Worm (Caenorhabditis elegans) whole organism, L1 larva: ENCODE measurements around the gene lsd-1.
A peak's percentile ranks its signal among the peaks of the same experiment; 100 is the strongest.

Experiments
- F16B12.6 ChIP-seq: fragments of 150-350 bp; optimal IDR thresholded peaks from 2 replicates; lab custom pipeline; 2014; ENCODE audit warnings: missing biosample characterization, missing genetic modification characterization
- aha-1 ChIP-seq: fragments of 150-350 bp; optimal IDR thresholded peaks from 2 replicates; lab custom pipeline; 2014; ENCODE audit warnings: missing biosample characterization, missing genetic modification characterization
- blmp-1 ChIP-seq: fragments of 150-350 bp; optimal IDR thresholded peaks from 2 replicates; lab custom pipeline; 2014; ENCODE audit warnings: missing biosample characterization, missing genetic modification characterization
- ceh-63 ChIP-seq: fragments of 200-800 bp; sonication (Bioruptor generic); optimal IDR thresholded peaks from 2 replicates; lab custom pipeline; 2018; ENCODE audit warnings: mild to moderate bottlenecking, missing genetic modification characterization, missing compliant biosample characterization
- ceh-8 ChIP-seq: fragments of 200-800 bp; sonication (Bioruptor generic); optimal IDR thresholded peaks from 2 replicates; lab custom pipeline; 2018; ENCODE audit warnings: mild to moderate bottlenecking, missing genetic modification characterization, moderate library complexity, missing compliant biosample characterization
- ceh-82 ChIP-seq, 3 experiments: fragments of 150-350 bp in 1 of 3; sonication (generic microtip) in 2 of 3; optimal IDR thresholded peaks; 2 replicates each; lab custom pipeline; 2014 to 2017; ENCODE audit warnings: missing biosample characterization in 3 of 3, missing genetic modification characterization in 3 of 3
- ces-1 ChIP-seq: fragments of 150-350 bp; optimal IDR thresholded peaks from 2 replicates; lab custom pipeline; 2014; ENCODE audit warnings: missing biosample characterization, missing genetic modification reagents, missing genetic modification characterization
- dpl-1 ChIP-seq, 3 experiments: fragments of 150-350 bp in 2 of 3; sonication (generic microtip) in 1 of 3; optimal IDR thresholded peaks; 2 replicates each; lab custom pipeline; 2014 to 2017; ENCODE audit warnings: missing biosample characterization in 3 of 3, missing genetic modification characterization in 3 of 3, missing genetic modification reagents in 3 of 3
- dsc-1 ChIP-seq: sonication (generic microtip); optimal IDR thresholded peaks from 2 replicates; lab custom pipeline; 2016; ENCODE audit warnings: mild to moderate bottlenecking, missing genetic modification characterization, missing compliant biosample characterization
- efl-1 ChIP-seq, 4 experiments: fragments of 150-350 bp; optimal IDR thresholded peaks in 3 of 4; peaks in 1 of 4; 1 replicate in 1 of 4; 2 replicates in 3 of 4; lab custom pipeline; 2014; ENCODE audit warnings: missing biosample characterization in 2 of 4, missing genetic modification characterization in 2 of 4, missing genetic modification reagents in 2 of 4
- elt-3 ChIP-seq, 6 experiments: fragments of 150-350 bp in 1 of 6; sonication (generic microtip); optimal IDR thresholded peaks; 2 replicates each; lab custom pipeline; 2017 to 2018; ENCODE audit warnings: missing biosample characterization in 6 of 6, missing genetic modification characterization in 6 of 6, inconsistent platforms in 1 of 6
- ets-5 ChIP-seq: fragments of 200-800 bp; sonication (Bioruptor generic); IDR thresholded peaks from 2 replicates; pipeline ENCODE4 v1.3.6; 2022; ENCODE audit warnings: missing genetic modification characterization, missing compliant biosample characterization
- fos-1 ChIP-seq: fragments of 150-350 bp; optimal IDR thresholded peaks from 2 replicates; lab custom pipeline; 2014; ENCODE audit warnings: missing biosample characterization, missing genetic modification characterization
- hlh-17 ChIP-seq: fragments of 200-800 bp; sonication (Bioruptor generic); optimal IDR thresholded peaks from 2 replicates; lab custom pipeline; 2018; ENCODE audit warnings: missing genetic modification characterization, mild to moderate bottlenecking, missing compliant biosample characterization, moderate library complexity, borderline replicate concordance
- irx-1 ChIP-seq: sonication (generic microtip); optimal IDR thresholded peaks from 2 replicates; lab custom pipeline; 2016; ENCODE audit warnings: missing genetic modification characterization, missing compliant biosample characterization
- isw-1 ChIP-seq: fragments of 200-800 bp; sonication (Bioruptor generic); IDR thresholded peaks from 2 replicates; pipeline ENCODE4 v1.3.6; 2022; ENCODE audit warnings: missing genetic modification characterization, missing compliant biosample characterization
- lin-39 ChIP-seq: fragments of 150-350 bp; optimal IDR thresholded peaks from 2 replicates; lab custom pipeline; 2014; ENCODE audit warnings: missing biosample characterization, missing genetic modification reagents, missing genetic modification characterization
- mdl-1 ChIP-seq, 2 experiments: fragments of 150-350 bp; optimal IDR thresholded peaks; 2 replicates each; lab custom pipeline; 2014 to 2017; ENCODE audit warnings: missing biosample characterization in 2 of 2, missing genetic modification characterization in 2 of 2, inconsistent platforms in 1 of 2
- mef-2 ChIP-seq: fragments of 150-350 bp; optimal IDR thresholded peaks from 2 replicates; lab custom pipeline; 2014; ENCODE audit warnings: missing biosample characterization, missing genetic modification characterization
- nhr-20 ChIP-seq: sonication (generic microtip); optimal IDR thresholded peaks from 2 replicates; lab custom pipeline; 2016; ENCODE audit warnings: mild to moderate bottlenecking, missing genetic modification characterization, missing compliant biosample characterization
- nhr-237 ChIP-seq: fragments of 150-350 bp; optimal IDR thresholded peaks from 2 replicates; lab custom pipeline; 2014; ENCODE audit warnings: missing biosample characterization, missing genetic modification characterization
- nhr-47 ChIP-seq: sonication (generic microtip); optimal IDR thresholded peaks from 2 replicates; lab custom pipeline; 2016; ENCODE audit warnings: mild to moderate bottlenecking, missing genetic modification characterization, moderate library complexity, missing compliant biosample characterization
- nhr-71 ChIP-seq: sonication (generic microtip); optimal IDR thresholded peaks from 2 replicates; lab custom pipeline; 2016; ENCODE audit warnings: mild to moderate bottlenecking, missing genetic modification characterization, moderate library complexity, missing compliant biosample characterization
- nhr-77 ChIP-seq: fragments of 150-350 bp; optimal IDR thresholded peaks from 2 replicates; lab custom pipeline; 2014; ENCODE audit warnings: missing biosample characterization, missing genetic modification characterization
- nhr-84 ChIP-seq: sonication (generic microtip); optimal IDR thresholded peaks from 2 replicates; lab custom pipeline; 2017; ENCODE audit warnings: missing biosample characterization, missing genetic modification characterization
- nhr-85 ChIP-seq: sonication (generic microtip); peaks from one replicate; lab custom pipeline; 2016; ENCODE audit warnings: missing genetic modification characterization, inconsistent platforms, missing compliant biosample characterization
- nhr-90 ChIP-seq: sonication (generic microtip); optimal IDR thresholded peaks from 2 replicates; lab custom pipeline; 2016; ENCODE audit warnings: mild to moderate bottlenecking, missing genetic modification characterization, missing compliant biosample characterization; ENCODE audit not compliant: poor library complexity
- pag-3 ChIP-seq: sonication (generic microtip); optimal IDR thresholded peaks from 2 replicates; lab custom pipeline; 2017; ENCODE audit warnings: missing genetic modification characterization, mild to moderate bottlenecking, missing compliant biosample characterization, antibody characterized with exemption, borderline replicate concordance; ENCODE audit not compliant: insufficient read depth
- rnt-1 ChIP-seq: sonication (generic microtip); optimal IDR thresholded peaks from 2 replicates; lab custom pipeline; 2016; ENCODE audit warnings: mild to moderate bottlenecking, missing genetic modification characterization, moderate library complexity, missing compliant biosample characterization
- skn-1 ChIP-seq: fragments of 150-350 bp; optimal IDR thresholded peaks from 2 replicates; lab custom pipeline; 2014; ENCODE audit warnings: missing biosample characterization, missing genetic modification characterization
- snpc-4 ChIP-seq: fragments of 150-350 bp; optimal IDR thresholded peaks from 2 replicates; lab custom pipeline; 2014; ENCODE audit warnings: missing biosample characterization, missing genetic modification characterization
- snu-23 ChIP-seq: sonication (generic microtip); optimal IDR thresholded peaks from 2 replicates; lab custom pipeline; 2016; ENCODE audit warnings: missing genetic modification characterization, missing compliant biosample characterization
- swsn-7 ChIP-seq: sonication (generic microtip); optimal IDR thresholded peaks from 2 replicates; lab custom pipeline; 2016; ENCODE audit warnings: missing genetic modification characterization, missing compliant biosample characterization
- tbx-2 ChIP-seq: sonication (generic microtip); optimal IDR thresholded peaks from 2 replicates; lab custom pipeline; 2016; ENCODE audit warnings: missing genetic modification characterization, missing compliant biosample characterization
- tlp-1 ChIP-seq: fragments of 150-350 bp; optimal IDR thresholded peaks from 2 replicates; lab custom pipeline; 2014; ENCODE audit warnings: missing biosample characterization, missing genetic modification characterization
- unc-86 ChIP-seq: sonication (generic microtip); optimal IDR thresholded peaks from 2 replicates; lab custom pipeline; 2016; ENCODE audit warnings: missing genetic modification characterization, missing compliant biosample characterization
- vab-15 ChIP-seq: sonication (generic microtip); optimal IDR thresholded peaks from 2 replicates; lab custom pipeline; 2017; ENCODE audit warnings: missing genotype, mild to moderate bottlenecking, missing genetic modification characterization, missing compliant biosample characterization
- zag-1 ChIP-seq: fragments of 150-350 bp; optimal IDR thresholded peaks from 2 replicates; lab custom pipeline; 2014; ENCODE audit warnings: missing biosample characterization, missing genetic modification characterization
- zip-4 ChIP-seq: fragments of 200-800 bp; sonication (Bioruptor generic); optimal IDR thresholded peaks from 2 replicates; lab custom pipeline; 2018; ENCODE audit warnings: mild to moderate bottlenecking, missing genetic modification characterization, moderate library complexity, missing compliant biosample characterization
- ztf-4 ChIP-seq: fragments of 150-350 bp; optimal IDR thresholded peaks from 2 replicates; lab custom pipeline; 2014; ENCODE audit warnings: missing biosample characterization, missing genetic modification characterization

Gene lsd-1

ce11 chrX:11985887-11986286 lies 37.2 kb downstream of the lsd-1 start, which contains the start of gene C49F5.5:
C49F5.5 (plus strand) TSS chrX:11986187.
- TF ChIP-seq nhr-84 (tag; lab: Kevin White, UChicago) (no peak), nhr-90 (tag; lab: Kevin White, UChicago) (no peak), aha-1 (tag; lab: Kevin White, UChicago) (no peak), nhr-85 (tag; lab: Kevin White, UChicago) (no peak), pag-3 (tag; lab: Kevin White, UChicago) (no peak), vab-15 (tag; lab: Kevin White, UChicago) (no peak), tbx-2 (tag; lab: Kevin White, UChicago) (no peak), efl-1 (optimal IDR thresholded peaks at IDR 0.05; lab: Kevin White, UChicago) (no peak), efl-1 (GFP tag; optimal IDR thresholded peaks at IDR 0.05 in 1 of 2; lab: Kevin White, UChicago) (no peak), zip-4 (GFP tag; lab: Kevin White, UChicago) (no peak)

ce11 chrX:11987900-11988364 lies 39.3 kb downstream of the lsd-1 start, which contains the start of gene C49F5.6:
C49F5.6 (plus strand) TSS chrX:11988314.
- TF ChIP-seq rnt-1 (tag; lab: Kevin White, UChicago): peak; percentile 15
- TF ChIP-seq ceh-82 (tag; optimal IDR thresholded peaks at IDR 0.05; lab: Kevin White, UChicago): no peak
- no peak for TF ChIP-seq nhr-20 (tag; lab: Kevin White, UChicago)
- peak; percentile 47 for TF ChIP-seq dsc-1 (tag; lab: Kevin White, UChicago)
- no peak for TF ChIP-seq F16B12.6 (tag; lab: Kevin White, UChicago)
- TF ChIP-seq efl-1 (optimal IDR thresholded peaks at IDR 0.05; lab: Kevin White, UChicago): peak; percentile 37 to 56
- peak; percentile 28 to 33 for TF ChIP-seq efl-1 (GFP tag; optimal IDR thresholded peaks at IDR 0.05 in 1 of 2; lab: Kevin White, UChicago)
- peak in 1 of 3 experiments; percentile 41 for TF ChIP-seq dpl-1 (GFP tag; optimal IDR thresholded peaks at IDR 0.05; lab: Kevin White, UChicago)

- TF ChIP-seq zag-1 (tag; lab: Kevin White, UChicago) (no peak), snpc-4 (tag; lab: Kevin White, UChicago) (no peak), pag-3 (tag; lab: Kevin White, UChicago) (no peak), ceh-8 (GFP tag; lab: Kevin White, UChicago) (no peak), nhr-77 (tag; lab: Kevin White, UChicago) (no peak), ces-1 (no peak), tlp-1 (no peak), fos-1 (tag; lab: Kevin White, UChicago) (no peak), efl-1 (optimal IDR thresholded peaks at IDR 0.05; lab: Kevin White, UChicago) (no peak), efl-1 (GFP tag; optimal IDR thresholded peaks at IDR 0.05 in 1 of 2; lab: Kevin White, UChicago) (no peak), nhr-237 (no peak), irx-1 (tag; lab: Kevin White, UChicago) (no peak), nhr-47 (no peak), mdl-1 (tag; optimal IDR thresholded peaks at IDR 0.05; lab: Kevin White, UChicago) (no peak), ets-5 (no peak), lin-39 (no peak)
Observed at ce11 chrX:11992246-11992645, 43.6 kb downstream of the lsd-1 start.

ce11 chrX:11992778-11993177 lies 44.1 kb downstream of the lsd-1 start:
- no peak for TF ChIP-seq dpl-1 (GFP tag; optimal IDR thresholded peaks at IDR 0.05; lab: Kevin White, UChicago)
- TF ChIP-seq swsn-7 (tag; lab: Kevin White, UChicago): no peak
- TF ChIP-seq ztf-4 (tag; lab: Kevin White, UChicago): no peak
- no peak for TF ChIP-seq skn-1 (tag; lab: Kevin White, UChicago)
- TF ChIP-seq blmp-1 (tag; lab: Kevin White, UChicago): peak; percentile 45
- TF ChIP-seq snu-23 (GFP tag; lab: Kevin White, UChicago): no peak
- peak in 1 of 6 experiments; percentile 38 for TF ChIP-seq elt-3 (tag; optimal IDR thresholded peaks at IDR 0.05; lab: Kevin White, UChicago)
- no peak for TF ChIP-seq ceh-63
- no peak for TF ChIP-seq efl-1 (optimal IDR thresholded peaks at IDR 0.05; lab: Kevin White, UChicago)
- TF ChIP-seq efl-1 (GFP tag; optimal IDR thresholded peaks at IDR 0.05 in 1 of 2; lab: Kevin White, UChicago): peak in 1 of 2 experiments; percentile 38
- no peak for TF ChIP-seq nhr-71 (tag; lab: Kevin White, UChicago)
- TF ChIP-seq mef-2 (tag; lab: Kevin White, UChicago): no peak
- no peak for TF ChIP-seq isw-1 (GFP tag; lab: Robert Waterston, UW)
- TF ChIP-seq hlh-17 (GFP tag; lab: Kevin White, UChicago): no peak
- TF ChIP-seq unc-86 (tag; lab: Kevin White, UChicago): no peak
